Fruit fly (Drosophila melanogaster) whole organism, pupa: ENCODE results near the gene Pus10.

Experiments
- CG10348 ChIP-seq: fragments of 200-800 bp; sonication (Bioruptor generic); IDR thresholded peaks from 2 replicates; pipeline ENCODE4 v1.3.6; 2022; ENCODE audit warnings: missing biosample characterization, missing genetic modification characterization
- CG12605 ChIP-seq: fragments of 200-800 bp; sonication (Bioruptor generic); IDR thresholded peaks from 2 replicates; pipeline ENCODE4 v1.3.6; 2022; ENCODE audit warnings: missing biosample characterization, missing genetic modification characterization
- CG13204 ChIP-seq: fragments of 200-800 bp; sonication (Bioruptor generic); optimal IDR thresholded peaks from 2 replicates; lab custom pipeline; 2018; ENCODE audit warnings: missing biosample characterization, mild to moderate bottlenecking, missing genetic modification characterization, moderate library complexity
- CG14655 ChIP-seq: fragments of 200-800 bp; sonication (Bioruptor generic); optimal IDR thresholded peaks from 3 replicates; lab custom pipeline; 2017; ENCODE audit warnings: mild to moderate bottlenecking, missing biosample characterization, missing genetic modification reagents, missing genetic modification characterization
- CG15710 ChIP-seq: fragments of 200-800 bp; sonication (Bioruptor generic); optimal IDR thresholded peaks from 2 replicates; lab custom pipeline; 2018; ENCODE audit warnings: missing biosample characterization, mild to moderate bottlenecking, missing genetic modification characterization, moderate library complexity
- CG17806 ChIP-seq: fragments of 200-800 bp; sonication (Bioruptor generic); optimal IDR thresholded peaks from 2 replicates; lab custom pipeline; 2018; ENCODE audit warnings: missing biosample characterization, mild to moderate bottlenecking, missing genetic modification characterization, moderate library complexity
- CG32121 ChIP-seq: fragments of 200-800 bp; sonication (Bioruptor generic); IDR thresholded peaks from 2 replicates; pipeline ENCODE4 v1.3.6; 2022; ENCODE audit warnings: missing biosample characterization, missing genetic modification characterization
- CG34367 ChIP-seq: fragments of 200-800 bp; sonication (Bioruptor generic); optimal IDR thresholded peaks from 2 replicates; lab custom pipeline; 2018; ENCODE audit warnings: missing biosample characterization, mild to moderate bottlenecking, missing genetic modification characterization
- CG4496 ChIP-seq: fragments of 200-800 bp; sonication (Bioruptor generic); IDR thresholded peaks from 3 replicates; pipeline ENCODE4 v1.3.6; 2022; ENCODE audit warnings: missing biosample characterization, missing genetic modification characterization
- CG8159 ChIP-seq: fragments of 200-800 bp; sonication (Bioruptor generic); optimal IDR thresholded peaks from 3 replicates; lab custom pipeline; 2018; ENCODE audit warnings: missing biosample characterization, mild to moderate bottlenecking, missing genetic modification characterization, moderate library complexity
- CG8301 ChIP-seq: fragments of 200-800 bp; sonication (Bioruptor generic); optimal IDR thresholded peaks from 2 replicates; lab custom pipeline; 2018; ENCODE audit warnings: missing biosample characterization, mild to moderate bottlenecking, missing genetic modification characterization
- CG9948 ChIP-seq: fragments of 200-800 bp; sonication (Bioruptor generic); optimal IDR thresholded peaks from 2 replicates; lab custom pipeline; 2018; ENCODE audit warnings: missing biosample characterization, mild to moderate bottlenecking, missing genetic modification characterization, moderate library complexity
- D1 ChIP-seq: fragments of 200-800 bp; sonication (Bioruptor generic); optimal IDR thresholded peaks from 2 replicates; lab custom pipeline; 2018; ENCODE audit warnings: missing biosample characterization, mild to moderate bottlenecking, missing genetic modification characterization, moderate library complexity
- EcR ChIP-seq: fragments of 200-800 bp; sonication (Bioruptor generic); optimal IDR thresholded peaks from 3 replicates; lab custom pipeline; 2019; ENCODE audit warnings: missing biosample characterization, missing genetic modification characterization, mild to moderate bottlenecking, moderate library complexity, missing genetic modification reagents
- Ets98B ChIP-seq: fragments of 200-800 bp; sonication (Bioruptor generic); IDR thresholded peaks from 2 replicates; pipeline ENCODE4 v1.3.6; 2022; ENCODE audit warnings: missing biosample characterization, missing genetic modification characterization
- Pif1A ChIP-seq: fragments of 200-800 bp; sonication (Bioruptor generic); optimal IDR thresholded peaks from 3 replicates; lab custom pipeline; 2016; ENCODE audit warnings: missing biosample characterization, missing genetic modification characterization
- Pif1B ChIP-seq: fragments of 200-800 bp; sonication (Bioruptor generic); optimal IDR thresholded peaks from 3 replicates; lab custom pipeline; 2016; ENCODE audit warnings: missing biosample characterization, missing genetic modification characterization
- Snoo ChIP-seq: fragments of 200-800 bp; sonication (Bioruptor generic); optimal IDR thresholded peaks from 3 replicates; lab custom pipeline; 2017; ENCODE audit warnings: missing biosample characterization, mild to moderate bottlenecking, missing genetic modification characterization, inconsistent platforms
- fd96Ca ChIP-seq: fragments of 200-800 bp; sonication (Bioruptor generic); IDR thresholded peaks from 3 replicates; pipeline ENCODE4 v1.3.6; 2022; ENCODE audit warnings: missing biosample characterization, missing genetic modification characterization
- gl ChIP-seq: fragments of 200-800 bp; sonication (Bioruptor generic); optimal IDR thresholded peaks from 2 replicates; lab custom pipeline; 2018; ENCODE audit warnings: missing biosample characterization, mild to moderate bottlenecking, missing genetic modification characterization
- rn ChIP-seq: fragments of 200-800 bp; sonication (Bioruptor generic); IDR thresholded peaks from 2 replicates; pipeline ENCODE4 v1.3.6; 2022; ENCODE audit warnings: missing biosample characterization, missing genetic modification characterization

Gene Pus10

DNA sequence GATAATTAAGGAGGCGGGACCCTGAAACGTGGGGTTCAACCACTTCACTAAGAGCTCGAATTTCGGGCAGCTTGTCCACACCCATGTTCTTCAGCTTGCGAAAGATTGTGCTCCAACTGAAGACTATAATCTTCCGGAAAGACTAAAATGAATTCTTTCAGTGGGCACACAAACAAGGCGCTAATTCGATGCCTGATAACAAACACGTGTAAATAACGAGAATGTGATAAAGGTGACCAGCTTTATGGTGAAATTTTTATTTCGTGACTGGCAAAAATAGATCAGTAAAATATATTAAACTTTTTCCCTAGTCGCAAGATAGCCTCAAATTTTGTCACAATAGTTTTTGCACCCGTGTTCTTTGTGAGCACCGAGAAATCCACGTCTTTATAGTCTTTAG lies 14.3 kb downstream of the Pus10 start, which contains the start of the genes CG31975 and ovm:
CG31975 (minus strand) TSS at position 144 of the 400 bp plus-strand sequence.
ovm (minus strand) TSS at position 144 of the 400 bp plus-strand sequence.
- TF ChIP-seq Ets98B (GFP tag; lab: Robert Waterston, UW) (no peak), CG4496 (no peak)

DNA sequence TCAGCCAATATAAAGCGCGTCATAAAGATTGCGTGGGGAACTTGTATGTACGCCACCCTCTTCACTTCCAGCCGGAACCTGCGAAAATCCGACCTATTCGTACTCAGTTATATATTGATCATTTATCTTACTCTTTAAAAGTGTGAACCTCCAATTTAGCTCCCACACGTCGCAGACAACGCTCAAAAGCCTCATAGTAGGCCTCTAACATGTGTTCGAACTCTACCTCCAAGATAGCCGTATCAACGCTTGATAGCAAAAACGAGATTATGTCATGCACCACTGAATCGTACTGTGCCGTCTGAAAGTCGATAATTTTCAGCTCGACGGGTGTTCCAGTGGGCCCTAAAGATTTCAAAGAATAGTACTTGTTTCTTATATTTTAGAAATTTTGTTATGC lies 15.5 kb downstream of the Pus10 start:
- TF ChIP-seq CG4496 (no peak), fd96Ca (GFP tag; lab: Robert Waterston, UW) (no peak), Pif1A (GFP tag; lab: Kevin White, UChicago) (no peak), Pif1B (GFP tag; lab: Kevin White, UChicago) (no peak), CG15710 (tag; lab: Kevin White, UChicago) (no peak), CG14655 (GFP tag; lab: Kevin White, UChicago) (no peak), rn (no peak), gl (tag; lab: Kevin White, UChicago) (no peak), EcR (GFP tag; lab: Kevin White, UChicago) (no peak), CG8301 (tag; lab: Kevin White, UChicago) (no peak), CG13204 (no peak), CG9948 (no peak), CG17806 (tag; lab: Kevin White, UChicago) (no peak)

DNA sequence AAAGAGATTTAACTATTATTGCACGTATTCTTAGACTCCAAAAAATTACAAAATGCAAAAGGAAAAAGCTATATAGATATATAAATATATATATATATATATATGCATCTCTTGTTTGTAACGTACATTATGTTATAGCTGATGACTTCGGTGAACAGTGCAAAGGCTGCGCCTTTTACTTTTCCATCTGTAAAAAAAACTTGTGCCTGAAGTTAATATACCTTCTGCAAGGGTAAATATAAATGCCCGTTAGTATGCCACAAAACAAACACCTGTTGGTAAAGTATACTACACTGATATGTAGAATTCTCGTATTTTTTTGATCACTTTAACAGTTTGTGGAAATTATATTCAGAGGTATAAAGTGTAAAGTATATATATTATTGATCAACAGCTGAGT lies 17.0 kb downstream of the Pus10 start:
- TF ChIP-seq CG4496 (no peak), Snoo (tag; lab: Kevin White, UChicago) (no peak), gl (tag; lab: Kevin White, UChicago) (no peak), fd96Ca (GFP tag; lab: Robert Waterston, UW) (no peak), CG14655 (GFP tag; lab: Kevin White, UChicago) (no peak), Ets98B (GFP tag; lab: Robert Waterston, UW) (no peak), CG17806 (tag; lab: Kevin White, UChicago) (no peak), EcR (GFP tag; lab: Kevin White, UChicago) (no peak), CG8159 (tag; lab: Kevin White, UChicago) (no peak), rn (no peak), CG32121 (GFP tag; lab: Robert Waterston, UW) (no peak), Pif1B (GFP tag; lab: Kevin White, UChicago) (no peak), CG10348 (GFP tag; lab: Robert Waterston, UW) (no peak), CG8301 (tag; lab: Kevin White, UChicago) (no peak), D1 (no peak), CG12605 (no peak), CG13204 (no peak)

DNA sequence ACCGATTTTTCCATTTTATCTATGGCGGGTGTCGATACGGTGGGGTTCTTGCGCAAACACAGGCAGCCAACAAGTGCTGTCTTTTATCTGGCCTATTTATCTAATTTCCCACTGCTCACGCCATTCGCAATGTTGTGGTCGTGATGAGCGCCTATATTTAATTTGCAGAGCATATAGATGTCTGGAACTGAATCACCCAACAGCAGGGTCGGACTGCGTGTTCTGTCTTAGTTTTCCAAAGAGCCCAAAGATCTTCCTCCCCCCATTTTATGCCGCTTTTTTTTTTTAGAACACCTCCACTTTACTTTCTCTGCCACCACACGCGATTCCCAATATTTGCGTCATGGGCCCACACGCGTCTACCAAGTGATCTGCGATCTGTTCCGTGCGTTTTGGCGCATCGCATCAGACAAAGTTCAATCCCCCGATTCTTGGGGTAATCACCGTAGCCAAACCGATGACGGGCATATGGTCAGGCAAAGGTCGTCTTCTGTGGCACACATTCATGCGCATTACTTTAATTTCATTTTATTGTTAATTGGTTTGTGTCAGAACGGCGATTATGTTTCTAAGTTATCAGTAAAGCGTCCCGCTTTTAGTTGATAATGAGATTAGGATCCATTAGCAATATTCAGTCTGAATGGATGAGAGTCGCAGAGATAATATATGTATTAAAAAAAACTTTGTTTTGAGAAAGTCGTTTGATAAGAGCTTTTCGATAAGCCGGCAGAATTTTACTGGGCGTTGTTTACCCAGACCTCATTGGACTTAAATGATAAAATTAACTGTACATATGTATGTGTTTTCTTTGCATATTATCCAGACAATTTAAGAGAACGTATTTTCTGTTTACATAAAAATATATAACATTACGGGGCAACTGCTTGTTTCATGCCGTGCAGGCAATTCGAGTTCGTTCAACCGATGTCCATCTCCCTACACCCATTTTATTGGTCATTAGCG lies 18.1 kb downstream of the Pus10 start:
- TF ChIP-seq EcR (GFP tag; lab: Kevin White, UChicago), result peak; percentile 14
- peak; percentile 40 for TF ChIP-seq Snoo (tag; lab: Kevin White, UChicago)
- TF ChIP-seq CG12605, result no peak

DNA sequence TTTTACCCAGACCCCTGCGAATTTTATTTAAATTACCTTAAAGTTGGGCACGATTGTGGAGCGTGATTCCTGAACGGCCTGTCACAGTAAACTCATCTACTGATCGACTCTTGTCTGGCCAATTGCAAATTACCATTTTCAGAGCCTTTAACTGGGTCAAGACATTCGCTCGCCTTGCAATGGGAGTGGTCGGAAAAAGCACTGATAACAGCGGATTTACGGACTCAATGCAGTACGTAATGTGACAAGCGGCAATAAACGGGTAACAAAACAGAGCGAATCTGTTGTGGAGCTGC lies 19.0 kb downstream of the Pus10 start:
- no peak for TF ChIP-seq Pif1A (GFP tag; lab: Kevin White, UChicago)
- TF ChIP-seq CG12605, result no peak
- TF ChIP-seq EcR (GFP tag; lab: Kevin White, UChicago), result no peak
- TF ChIP-seq CG9948, result no peak
- no peak for TF ChIP-seq CG34367 (tag; lab: Kevin White, UChicago)
- TF ChIP-seq fd96Ca (GFP tag; lab: Robert Waterston, UW), result no peak
- no peak for TF ChIP-seq CG4496
- no peak for TF ChIP-seq CG10348 (GFP tag; lab: Robert Waterston, UW)

DNA sequence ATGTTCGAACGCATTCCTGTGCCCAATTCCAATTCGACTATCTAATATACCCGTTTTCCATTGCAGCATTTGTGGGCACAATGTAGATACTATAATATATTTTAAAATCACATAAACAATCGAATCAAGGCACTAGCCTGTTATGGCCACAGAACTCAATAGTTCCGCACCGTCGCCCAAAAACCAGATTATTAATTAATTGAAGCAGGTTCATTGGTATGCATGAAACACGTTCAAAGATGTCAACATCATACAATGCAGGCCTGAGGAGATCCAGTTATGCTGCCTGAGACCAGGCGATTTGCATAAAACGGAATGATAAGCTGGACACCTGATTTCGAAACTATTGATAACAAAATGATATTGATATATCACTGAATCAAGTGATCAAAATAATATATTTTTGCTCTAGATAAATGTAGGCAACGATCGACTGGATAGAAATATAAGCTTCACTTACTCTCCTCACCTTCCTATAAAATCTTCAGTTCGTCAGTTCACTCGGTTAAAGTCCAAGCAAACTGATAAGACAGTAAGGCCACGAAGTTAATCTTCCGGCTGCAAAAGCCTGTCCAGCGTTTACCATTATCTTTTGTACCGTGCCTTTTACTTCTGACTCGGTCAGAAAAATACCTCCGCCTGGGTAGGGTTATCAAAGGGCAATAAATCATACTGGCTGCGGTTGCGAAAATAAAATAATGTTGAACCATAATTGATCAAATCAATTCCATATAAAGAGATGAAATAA lies 19.5 kb downstream of the Pus10 start:
- TF ChIP-seq EcR (GFP tag; lab: Kevin White, UChicago), result peak; percentile 41
- no peak for TF ChIP-seq CG15710 (tag; lab: Kevin White, UChicago)
- TF ChIP-seq CG32121 (GFP tag; lab: Robert Waterston, UW), result no peak
- TF ChIP-seq CG9948, result no peak
- peak; percentile 25 for TF ChIP-seq Pif1A (GFP tag; lab: Kevin White, UChicago)
- TF ChIP-seq gl (tag; lab: Kevin White, UChicago), result peak; percentile 17
- peak; percentile 3 for TF ChIP-seq CG34367 (tag; lab: Kevin White, UChicago)
